Worm (Caenorhabditis elegans) whole organism, L1 larva: Measurements from ENCODE around the gene fubl-3.

Experiments used
- C16A3.4 ChIP-seq: fragments of 150-350 bp; optimal IDR thresholded peaks from 2 replicates; lab custom pipeline; 2014; ENCODE audit warnings: missing biosample characterization, missing genetic modification characterization
- Y116A8C.19 ChIP-seq: sonication (generic microtip); optimal IDR thresholded peaks from 2 replicates; lab custom pipeline; 2016; ENCODE audit warnings: missing compliant biosample characterization, missing genetic modification characterization, borderline replicate concordance
- ama-1 ChIP-seq: fragments of 150-350 bp; optimal IDR thresholded peaks from 2 replicates; lab custom pipeline; 2014
- blmp-1 ChIP-seq: fragments of 150-350 bp; optimal IDR thresholded peaks from 2 replicates; lab custom pipeline; 2014; ENCODE audit warnings: missing biosample characterization, missing genetic modification characterization
- ceh-63 ChIP-seq: fragments of 200-800 bp; sonication (Bioruptor generic); optimal IDR thresholded peaks from 2 replicates; lab custom pipeline; 2018; ENCODE audit warnings: mild to moderate bottlenecking, missing genetic modification characterization, missing compliant biosample characterization
- ceh-82 ChIP-seq, 3 experiments: fragments of 150-350 bp in 1 of 3; sonication (generic microtip) in 2 of 3; optimal IDR thresholded peaks; 2 replicates each; lab custom pipeline; 2014 to 2017; ENCODE audit warnings: missing biosample characterization in 3 of 3, missing genetic modification characterization in 3 of 3
- ceh-88 ChIP-seq: fragments of 200-800 bp; sonication (Bioruptor generic); IDR thresholded peaks from 2 replicates; pipeline ENCODE4 v1.3.6; 2022; ENCODE audit warnings: missing genetic modification characterization, missing compliant biosample characterization
- dsc-1 ChIP-seq: sonication (generic microtip); optimal IDR thresholded peaks from 2 replicates; lab custom pipeline; 2016; ENCODE audit warnings: mild to moderate bottlenecking, missing genetic modification characterization, missing compliant biosample characterization
- egl-27 ChIP-seq, 2 experiments: fragments of 150-350 bp in 1 of 2; sonication (generic microtip); optimal IDR thresholded peaks; 3 replicates each; lab custom pipeline; 2017 to 2018; ENCODE audit warnings: missing biosample characterization in 2 of 2, missing genetic modification characterization in 2 of 2, missing genetic modification reagents in 2 of 2
- elt-2 ChIP-seq: sonication (generic microtip); optimal IDR thresholded peaks from 2 replicates; lab custom pipeline; 2016; ENCODE audit warnings: missing genetic modification characterization, mild to moderate bottlenecking, inconsistent platforms, missing compliant biosample characterization, missing genetic modification reagents
- ets-5 ChIP-seq: fragments of 200-800 bp; sonication (Bioruptor generic); IDR thresholded peaks from 2 replicates; pipeline ENCODE4 v1.3.6; 2022; ENCODE audit warnings: missing genetic modification characterization, missing compliant biosample characterization
- fkh-8 ChIP-seq: sonication (generic microtip); optimal IDR thresholded peaks from 2 replicates; lab custom pipeline; 2016; ENCODE audit warnings: mild to moderate bottlenecking, missing genetic modification characterization, missing compliant biosample characterization
- hpl-2 ChIP-seq: fragments of 150-350 bp; optimal IDR thresholded peaks from 2 replicates; lab custom pipeline; 2014; ENCODE audit warnings: missing biosample characterization, missing genetic modification reagents, missing genetic modification characterization
- jun-1 ChIP-seq: fragments of 150-350 bp; optimal IDR thresholded peaks from 2 replicates; lab custom pipeline; 2014; ENCODE audit warnings: missing biosample characterization, missing genetic modification reagents, missing genetic modification characterization
- lin-14 ChIP-seq: fragments of 200-800 bp; sonication (Bioruptor generic); optimal IDR thresholded peaks from 2 replicates; lab custom pipeline; 2018; ENCODE audit warnings: mild to moderate bottlenecking, missing genetic modification characterization, moderate library complexity, missing compliant biosample characterization
- lin-35 ChIP-seq, 2 experiments: fragments of 150-350 bp; optimal IDR thresholded peaks; 2 replicates each; lab custom pipeline; 2014; ENCODE audit warnings: missing biosample characterization in 2 of 2, missing genetic modification characterization in 2 of 2, missing genetic modification reagents in 2 of 2
- lin-39 ChIP-seq: fragments of 150-350 bp; optimal IDR thresholded peaks from 2 replicates; lab custom pipeline; 2014; ENCODE audit warnings: missing biosample characterization, missing genetic modification reagents, missing genetic modification characterization
- lir-3 ChIP-seq: sonication (generic microtip); optimal IDR thresholded peaks from 2 replicates; lab custom pipeline; 2016; ENCODE audit warnings: mild to moderate bottlenecking, missing genetic modification characterization, moderate library complexity, missing compliant biosample characterization; ENCODE audit not compliant: poor library complexity
- mab-9 ChIP-seq: fragments of 200-800 bp; sonication (Bioruptor generic); IDR thresholded peaks from 2 replicates; pipeline ENCODE4 v1.3.6; 2022; ENCODE audit warnings: missing genetic modification reagents, missing genetic modification characterization, missing compliant biosample characterization
- mdl-1 ChIP-seq, 2 experiments: fragments of 150-350 bp; optimal IDR thresholded peaks; 2 replicates each; lab custom pipeline; 2014 to 2017; ENCODE audit warnings: missing biosample characterization in 2 of 2, missing genetic modification characterization in 2 of 2, inconsistent platforms in 1 of 2
- mef-2 ChIP-seq: fragments of 150-350 bp; optimal IDR thresholded peaks from 2 replicates; lab custom pipeline; 2014; ENCODE audit warnings: missing biosample characterization, missing genetic modification characterization
- mep-1 ChIP-seq: fragments of 150-350 bp; optimal IDR thresholded peaks from 2 replicates; lab custom pipeline; 2014; ENCODE audit warnings: missing biosample characterization, missing genetic modification characterization
- nhr-11 ChIP-seq: fragments of 150-350 bp; optimal IDR thresholded peaks from 2 replicates; lab custom pipeline; 2014; ENCODE audit warnings: missing biosample characterization, missing genetic modification characterization
- nhr-12 ChIP-seq: sonication (generic microtip); optimal IDR thresholded peaks from 2 replicates; lab custom pipeline; 2017; ENCODE audit warnings: missing biosample characterization, missing genetic modification characterization
- nhr-19 ChIP-seq: fragments of 200-800 bp; sonication (Bioruptor generic); conservative IDR thresholded peaks from 2 replicates; pipeline ENCODE4 v1.3.6; 2022; ENCODE audit warnings: missing genetic modification characterization, missing compliant biosample characterization
- nhr-20 ChIP-seq: sonication (generic microtip); optimal IDR thresholded peaks from 2 replicates; lab custom pipeline; 2016; ENCODE audit warnings: mild to moderate bottlenecking, missing genetic modification characterization, missing compliant biosample characterization
- nhr-47 ChIP-seq: sonication (generic microtip); optimal IDR thresholded peaks from 2 replicates; lab custom pipeline; 2016; ENCODE audit warnings: mild to moderate bottlenecking, missing genetic modification characterization, moderate library complexity, missing compliant biosample characterization
- nhr-76 ChIP-seq: sonication (generic microtip); optimal IDR thresholded peaks from 2 replicates; lab custom pipeline; 2017; ENCODE audit warnings: missing biosample characterization, missing genetic modification characterization
- nhr-77 ChIP-seq: fragments of 150-350 bp; optimal IDR thresholded peaks from 2 replicates; lab custom pipeline; 2014; ENCODE audit warnings: missing biosample characterization, missing genetic modification characterization
- nhr-84 ChIP-seq: sonication (generic microtip); optimal IDR thresholded peaks from 2 replicates; lab custom pipeline; 2017; ENCODE audit warnings: missing biosample characterization, missing genetic modification characterization
- nhr-85 ChIP-seq: sonication (generic microtip); peaks from one replicate; lab custom pipeline; 2016; ENCODE audit warnings: missing genetic modification characterization, inconsistent platforms, missing compliant biosample characterization
- pax-3 ChIP-seq: fragments of 200-800 bp; sonication (Bioruptor generic); optimal IDR thresholded peaks from 2 replicates; lab custom pipeline; 2018; ENCODE audit warnings: mild to moderate bottlenecking, missing genetic modification characterization, moderate library complexity, missing compliant biosample characterization
- pqm-1 ChIP-seq: sonication (generic microtip); optimal IDR thresholded peaks from 3 replicates; lab custom pipeline; 2017; ENCODE audit warnings: missing biosample characterization, missing genetic modification characterization
- rnt-1 ChIP-seq: sonication (generic microtip); optimal IDR thresholded peaks from 2 replicates; lab custom pipeline; 2016; ENCODE audit warnings: mild to moderate bottlenecking, missing genetic modification characterization, moderate library complexity, missing compliant biosample characterization
- sox-4 ChIP-seq: sonication (generic microtip); optimal IDR thresholded peaks from 2 replicates; lab custom pipeline; 2016; ENCODE audit warnings: missing genetic modification characterization, missing compliant biosample characterization
- swsn-7 ChIP-seq: sonication (generic microtip); optimal IDR thresholded peaks from 2 replicates; lab custom pipeline; 2016; ENCODE audit warnings: missing genetic modification characterization, missing compliant biosample characterization
- tbx-2 ChIP-seq: sonication (generic microtip); optimal IDR thresholded peaks from 2 replicates; lab custom pipeline; 2016; ENCODE audit warnings: missing genetic modification characterization, missing compliant biosample characterization
- tlp-1 ChIP-seq: fragments of 150-350 bp; optimal IDR thresholded peaks from 2 replicates; lab custom pipeline; 2014; ENCODE audit warnings: missing biosample characterization, missing genetic modification characterization
- unc-30 ChIP-seq: sonication (generic microtip); optimal IDR thresholded peaks from 2 replicates; lab custom pipeline; 2017; ENCODE audit warnings: missing biosample characterization, missing genetic modification characterization
- unc-86 ChIP-seq: sonication (generic microtip); optimal IDR thresholded peaks from 2 replicates; lab custom pipeline; 2016; ENCODE audit warnings: missing genetic modification characterization, missing compliant biosample characterization
- unc-98 ChIP-seq: fragments of 200-800 bp; sonication (Bioruptor generic); IDR thresholded peaks from 2 replicates; pipeline ENCODE4 v1.3.6; 2022; ENCODE audit warnings: missing genetic modification characterization, missing compliant biosample characterization
- vab-15 ChIP-seq: sonication (generic microtip); optimal IDR thresholded peaks from 2 replicates; lab custom pipeline; 2017; ENCODE audit warnings: missing genotype, mild to moderate bottlenecking, missing genetic modification characterization, missing compliant biosample characterization
- xbp-1 ChIP-seq: sonication (generic microtip); optimal IDR thresholded peaks from 2 replicates; lab custom pipeline; 2016; ENCODE audit warnings: missing genetic modification characterization, missing compliant biosample characterization
- zip-4 ChIP-seq: fragments of 200-800 bp; sonication (Bioruptor generic); optimal IDR thresholded peaks from 2 replicates; lab custom pipeline; 2018; ENCODE audit warnings: mild to moderate bottlenecking, missing genetic modification characterization, moderate library complexity, missing compliant biosample characterization
- ztf-11 ChIP-seq, 2 experiments: sonication (generic microtip); optimal IDR thresholded peaks; 2 replicates each; lab custom pipeline; 2016 to 2017; ENCODE audit warnings: missing genetic modification characterization in 2 of 2, missing biosample characterization in 1 of 2, missing compliant biosample characterization in 1 of 2

fubl-3 gene

DNA sequence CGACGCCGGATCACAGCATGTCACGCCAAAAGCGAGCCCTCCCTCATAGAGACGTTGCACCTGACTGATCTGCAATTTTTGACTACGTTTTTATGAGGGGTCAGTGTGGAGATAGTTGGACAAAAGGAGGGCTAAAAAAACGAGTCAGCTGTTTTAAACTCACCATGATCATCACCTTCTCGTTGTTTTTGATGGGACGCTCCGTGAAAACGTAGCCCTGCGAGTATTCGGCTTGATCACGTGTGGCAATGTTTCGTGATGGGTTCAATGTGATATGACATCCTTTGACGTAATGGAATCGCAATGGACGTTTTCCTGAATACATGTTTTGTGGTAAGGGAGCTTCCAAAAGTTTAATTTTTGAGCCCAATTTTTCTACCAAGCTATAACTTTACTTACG lies 49.1 kb upstream of the fubl-3 start (continued):
- TF ChIP-seq xbp-1 (tag; lab: Kevin White, UChicago): no peak
- TF ChIP-seq, all 84 proteins: peak for 12

DNA sequence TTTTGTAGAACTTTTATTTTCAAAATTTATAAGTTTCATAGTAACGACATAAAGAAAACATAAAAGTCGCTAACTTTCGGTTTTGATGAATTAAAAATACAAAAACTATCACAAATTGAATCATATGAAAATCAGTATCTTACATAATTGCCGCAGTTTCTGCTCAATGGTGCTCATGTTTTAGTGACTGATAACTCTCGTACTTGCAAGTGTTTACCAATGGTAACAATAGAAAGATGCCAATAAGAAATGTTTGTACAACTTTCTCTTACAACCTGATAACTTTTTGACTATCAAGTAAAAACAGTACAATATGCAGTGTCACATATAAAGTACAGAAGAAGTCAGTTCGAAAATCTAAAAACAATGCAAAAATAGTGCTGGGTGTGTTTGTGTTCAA lies 48.1 kb upstream of the fubl-3 start:
- TF ChIP-seq nhr-84 (tag; lab: Kevin White, UChicago) (no peak), dsc-1 (tag; lab: Kevin White, UChicago) (no peak), ceh-82 (tag; optimal IDR thresholded peaks at IDR 0.05; lab: Kevin White, UChicago) (no peak), mep-1 (no peak), unc-98 (no peak), lin-35 (GFP tag; optimal IDR thresholded peaks at IDR 0.05; lab: Kevin White, UChicago) (no peak), ama-1 (no peak), ztf-11 (tag; optimal IDR thresholded peaks at IDR 0.05; lab: Kevin White, UChicago) (no peak), elt-2 (tag; lab: Kevin White, UChicago) (no peak), nhr-76 (tag; lab: Kevin White, UChicago) (no peak), jun-1 (no peak), ceh-88 (no peak)

DNA sequence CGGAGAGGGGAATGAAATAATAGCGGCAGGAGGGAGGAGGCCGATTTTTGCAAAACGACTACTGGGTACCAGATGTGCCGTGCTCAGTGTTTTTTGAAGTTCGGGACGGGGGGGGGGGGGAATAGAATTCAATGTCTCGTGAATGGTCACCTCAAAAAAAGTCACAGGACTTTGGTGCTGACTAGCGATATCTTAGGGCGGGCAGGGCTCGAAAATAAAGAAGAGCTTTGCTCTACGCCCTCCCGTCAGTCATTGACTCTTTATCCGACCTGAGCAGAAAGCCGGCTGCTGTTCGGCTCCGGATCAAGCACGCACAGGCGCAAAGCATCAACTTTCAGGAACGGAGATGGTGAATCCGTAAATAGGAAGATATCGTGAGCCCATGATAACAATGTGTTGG lies 43.7 kb upstream of the fubl-3 start:
- no peak for TF ChIP-seq lin-14 (GFP tag; lab: Kevin White, UChicago)
- no peak for TF ChIP-seq mef-2 (tag; lab: Kevin White, UChicago)
- TF ChIP-seq mep-1: no peak
- no peak for TF ChIP-seq ets-5 (GFP tag; lab: Robert Waterston, UW)

DNA sequence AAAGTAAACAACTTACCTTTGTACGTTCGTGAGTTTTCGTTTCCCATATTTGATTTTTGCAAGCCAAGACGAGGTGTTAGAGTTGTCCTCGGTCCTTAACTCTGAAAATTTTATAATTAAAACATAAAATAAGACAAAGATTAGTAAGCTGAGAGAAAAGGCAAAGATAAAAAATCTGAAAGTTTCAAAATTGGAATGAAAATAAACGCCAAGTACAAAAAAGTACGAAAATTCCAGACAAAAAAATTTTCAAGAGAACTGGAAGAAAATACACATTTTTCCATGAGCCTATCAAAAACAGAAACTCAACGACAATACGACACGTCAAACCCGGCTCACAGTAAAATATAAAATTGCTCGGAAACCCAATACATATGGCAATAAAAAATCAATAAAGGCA lies 42.7 kb upstream of the fubl-3 start, which contains the start of gene F10D7.5:
Gene F10D7.5, minus strand, starts transcription at position 101 of the 400 bp plus-strand sequence.
- no peak for TF ChIP-seq zip-4 (GFP tag; lab: Kevin White, UChicago)
- no peak for TF ChIP-seq unc-30 (tag; lab: Kevin White, UChicago)
- TF ChIP-seq hpl-2 (GFP tag; lab: Kevin White, UChicago): no peak
- no peak for TF ChIP-seq nhr-19 (GFP tag; lab: Robert Waterston, UW)
- TF ChIP-seq ama-1: no peak
- no peak for TF ChIP-seq dsc-1 (tag; lab: Kevin White, UChicago)

DNA sequence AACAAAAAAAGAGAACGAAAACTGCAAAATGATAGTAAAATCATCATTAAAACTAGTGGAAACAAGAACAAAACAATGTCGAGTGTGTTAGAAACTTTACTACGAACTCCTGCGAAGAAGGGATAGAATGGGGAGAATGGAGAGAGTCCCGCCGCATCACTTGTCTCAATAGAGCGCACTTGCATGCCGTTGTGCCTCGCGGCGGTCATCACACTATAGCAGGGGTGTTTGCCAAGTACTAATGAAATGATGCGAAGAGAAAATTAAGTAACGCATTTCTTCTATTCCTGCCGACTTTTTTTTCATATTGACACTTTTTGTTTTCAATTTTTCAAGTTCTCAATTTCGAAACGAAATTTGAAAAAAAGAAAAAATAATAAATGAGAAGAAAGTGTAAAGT lies 42.1 kb upstream of the fubl-3 start:
- no peak for TF ChIP-seq unc-30 (tag; lab: Kevin White, UChicago)
- peak; percentile 22 for TF ChIP-seq jun-1
- no peak for TF ChIP-seq tlp-1 (tag; lab: Kevin White, UChicago)
- TF ChIP-seq unc-86 (tag; lab: Kevin White, UChicago): peak; percentile 36
- TF ChIP-seq nhr-20 (tag; lab: Kevin White, UChicago): peak; percentile 87
- TF ChIP-seq fkh-8: peak; percentile 8
- peak; percentile 63 for TF ChIP-seq dsc-1 (tag; lab: Kevin White, UChicago)
- peak; percentile 70 for TF ChIP-seq xbp-1 (tag; lab: Kevin White, UChicago)
- TF ChIP-seq mep-1: peak; percentile 79
- peak; percentile 17 for TF ChIP-seq lir-3 (tag; lab: Kevin White, UChicago)
- no peak for TF ChIP-seq ztf-11 (tag; optimal IDR thresholded peaks at IDR 0.05; lab: Kevin White, UChicago)
- TF ChIP-seq nhr-12 (tag; lab: Kevin White, UChicago): no peak
- no peak for TF ChIP-seq ceh-63 (GFP tag; lab: Kevin White, UChicago)
- no peak for TF ChIP-seq ama-1
- TF ChIP-seq lin-14 (GFP tag; lab: Kevin White, UChicago): peak; percentile 95
- peak; percentile 88 for TF ChIP-seq nhr-85 (tag; lab: Kevin White, UChicago)
- TF ChIP-seq sox-4 (tag; lab: Kevin White, UChicago): no peak
- TF ChIP-seq nhr-47 (tag; lab: Kevin White, UChicago): peak; percentile 78
- TF ChIP-seq Y116A8C.19: no peak
- TF ChIP-seq nhr-11: no peak
- TF ChIP-seq blmp-1 (tag; lab: Kevin White, UChicago): peak; percentile 69
- TF ChIP-seq tbx-2 (tag; lab: Kevin White, UChicago): peak; percentile 70
- TF ChIP-seq swsn-7 (tag; lab: Kevin White, UChicago): peak; percentile 76
- no peak for TF ChIP-seq pax-3
- TF ChIP-seq C16A3.4 (tag; lab: Kevin White, UChicago): peak; percentile 84
- TF ChIP-seq rnt-1 (tag; lab: Kevin White, UChicago): peak; percentile 83
- TF ChIP-seq lin-39 (tag; lab: Kevin White, UChicago): no peak
- no peak for TF ChIP-seq pqm-1 (tag; lab: Kevin White, UChicago)
- peak in 1 of 2 experiments; percentile 56 for TF ChIP-seq mdl-1 (tag; optimal IDR thresholded peaks at IDR 0.05; lab: Kevin White, UChicago)
- TF ChIP-seq mab-9 (GFP tag; lab: Robert Waterston, UW): no peak
- TF ChIP-seq vab-15 (tag; lab: Kevin White, UChicago): no peak
- TF ChIP-seq egl-27 (tag; optimal IDR thresholded peaks at IDR 0.05; lab: Kevin White, UChicago): peak in 1 of 2 experiments; percentile 5
- no peak for TF ChIP-seq nhr-77 (tag; lab: Kevin White, UChicago)
